Fruit fly (Drosophila melanogaster) whole organism: ENCODE measurements around the gene CG14721.

ENCODE experiments used
- CG8478 ChIP-seq: fragments of >200 bp; optimal IDR thresholded peaks from 2 replicates; lab custom pipeline; 2018; ENCODE audit warnings: inconsistent platforms
- Dll ChIP-seq: fragments of >200 bp; optimal IDR thresholded peaks from 2 replicates; lab custom pipeline; 2017
- EcR ChIP-seq, 2 experiments: fragments of >200 bp; optimal IDR thresholded peaks; 2 replicates each; lab custom pipeline; 2017; ENCODE audit warnings: missing biosample characterization in 2 of 2, missing genetic modification characterization in 2 of 2, missing genetic modification reagents in 2 of 2
- pan ChIP-seq: fragments of >200 bp; optimal IDR thresholded peaks from 2 replicates; lab custom pipeline; 2017
- psq ChIP-seq: fragments of >200 bp; optimal IDR thresholded peaks from 2 replicates; lab custom pipeline; 2017
- usp ChIP-seq: fragments of >200 bp; optimal IDR thresholded peaks from 2 replicates; lab custom pipeline; 2017; ENCODE audit warnings: missing biosample characterization, missing genetic modification characterization, mixed read lengths

DNA sequence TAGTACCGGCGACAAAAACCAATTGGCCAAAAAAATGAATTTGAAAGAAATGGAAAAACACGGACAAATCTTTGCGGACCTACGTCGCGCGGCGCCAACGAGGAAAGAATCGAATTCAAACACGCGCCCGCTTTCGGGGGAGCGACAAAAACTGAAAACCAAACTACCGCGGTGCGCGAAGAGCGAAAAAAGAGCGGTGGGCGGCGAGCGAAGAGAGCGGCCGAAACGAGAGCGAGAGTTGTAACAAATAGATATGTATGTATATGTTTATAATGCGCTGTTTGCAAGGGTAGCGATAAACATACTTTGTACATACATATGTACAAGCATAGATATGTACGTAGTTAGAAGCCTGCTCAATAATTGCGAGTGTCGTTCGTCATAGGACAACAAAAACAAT lies 24.7 kb downstream of the CG14721 start:
- TF ChIP-seq CG8478 (no peak), Dll (lab: Kevin White, UChicago) (no peak), EcR (GFP tag; optimal IDR thresholded peaks at IDR 0.05; lab: Kevin White, UChicago) (no peak), pan (lab: Kevin White, UChicago) (no peak), usp (GFP tag; lab: Kevin White, UChicago) (no peak), psq (lab: Kevin White, UChicago) (no peak)
